Fruit fly (Drosophila melanogaster) whole organism, embryonic: Measurements from ENCODE around the gene CG10353.

Source experiments
- B-H1 ChIP-seq: fragments of 200-800 bp; sonication (Bioruptor generic); IDR thresholded peaks from 3 replicates; pipeline ENCODE4 v1.3.6; 2022; ENCODE audit warnings: missing biosample characterization, missing genetic modification characterization
- B-H2 ChIP-seq: fragments of 200-800 bp; sonication (Bioruptor generic); optimal IDR thresholded peaks from 2 replicates; lab custom pipeline; 2018; ENCODE audit warnings: missing biosample characterization, mild to moderate bottlenecking, missing genetic modification characterization
- CG11093 ChIP-seq: fragments of 200-800 bp; sonication (Bioruptor generic); IDR thresholded peaks from 3 replicates; pipeline ENCODE4 v1.3.6; 2022; ENCODE audit warnings: missing biosample characterization, missing genetic modification characterization
- CG12104 ChIP-seq: fragments of 200-800 bp; sonication (Bioruptor generic); optimal IDR thresholded peaks from 3 replicates; lab custom pipeline; 2016; ENCODE audit warnings: missing biosample characterization, missing genetic modification characterization
- CG13287 ChIP-seq: fragments of 200-800 bp; sonication (Bioruptor generic); IDR thresholded peaks from 2 replicates; pipeline ENCODE4 v1.3.6; 2022; ENCODE audit warnings: missing biosample characterization, missing genetic modification characterization; ENCODE audit not compliant: partially characterized antibody
- CG13424 ChIP-seq: fragments of 200-800 bp; sonication (Bioruptor generic); optimal IDR thresholded peaks from 2 replicates; lab custom pipeline; 2019; ENCODE audit warnings: missing biosample characterization, mild to moderate bottlenecking, missing genetic modification characterization, moderate library complexity
- CG13894 ChIP-seq: fragments of 200-800 bp; sonication (Bioruptor generic); optimal IDR thresholded peaks from 3 replicates; lab custom pipeline; 2018; ENCODE audit warnings: missing biosample characterization, mild to moderate bottlenecking, missing genetic modification characterization, moderate library complexity
- CG1529 ChIP-seq: fragments of 200-800 bp; sonication (Bioruptor generic); optimal IDR thresholded peaks from 3 replicates; lab custom pipeline; 2018; ENCODE audit warnings: missing biosample characterization, missing genetic modification characterization
- CG15514 ChIP-seq: fragments of 200-800 bp; sonication (Bioruptor generic); optimal IDR thresholded peaks from 3 replicates; lab custom pipeline; 2017; ENCODE audit warnings: missing biosample characterization, missing genetic modification characterization, mild to moderate bottlenecking, moderate library complexity, missing genetic modification reagents
- CG1647 ChIP-seq: fragments of 200-800 bp; sonication (Bioruptor generic); optimal IDR thresholded peaks from 3 replicates; lab custom pipeline; 2016; ENCODE audit warnings: missing biosample characterization, missing genetic modification characterization
- CG17359 ChIP-seq: fragments of 200-800 bp; sonication (Bioruptor generic); optimal IDR thresholded peaks from 3 replicates; lab custom pipeline; 2018; ENCODE audit warnings: missing biosample characterization, mild to moderate bottlenecking, missing genetic modification characterization, moderate library complexity
- CG17361 ChIP-seq: fragments of 200-800 bp; sonication (Bioruptor generic); IDR thresholded peaks from 3 replicates; pipeline ENCODE4 v1.3.6; 2022; ENCODE audit warnings: missing biosample characterization, missing genetic modification characterization
- CG30020 ChIP-seq: fragments of 200-800 bp; optimal IDR thresholded peaks from 2 replicates; lab custom pipeline; 2019; ENCODE audit warnings: missing biosample characterization, mild to moderate bottlenecking, missing genetic modification characterization, moderate library complexity
- CG43689 ChIP-seq: fragments of 200-800 bp; sonication (Bioruptor generic); IDR thresholded peaks from 2 replicates; pipeline ENCODE4 v1.3.6; 2022; ENCODE audit warnings: missing biosample characterization, missing genetic modification characterization
- CG6765 ChIP-seq: fragments of 200-800 bp; sonication (Bioruptor generic); optimal IDR thresholded peaks from 3 replicates; lab custom pipeline; 2017; ENCODE audit warnings: missing biosample characterization, mild to moderate bottlenecking, missing genetic modification characterization
- CG7987 ChIP-seq: fragments of 200-800 bp; sonication (Bioruptor generic); optimal IDR thresholded peaks from 2 replicates; lab custom pipeline; 2018; ENCODE audit warnings: missing biosample characterization, mild to moderate bottlenecking, missing genetic modification characterization, moderate library complexity
- CG8281 ChIP-seq: fragments of 200-800 bp; sonication (Bioruptor generic); optimal IDR thresholded peaks from 2 replicates; lab custom pipeline; 2018; ENCODE audit warnings: missing biosample characterization, mild to moderate bottlenecking, missing genetic modification characterization, moderate library complexity
- CG8924 ChIP-seq: fragments of 200-800 bp; optimal IDR thresholded peaks from 3 replicates; lab custom pipeline; 2019; ENCODE audit warnings: missing biosample characterization, mild to moderate bottlenecking, missing genetic modification characterization, moderate library complexity
- CG9609 ChIP-seq: fragments of 200-800 bp; sonication (Bioruptor generic); optimal IDR thresholded peaks from 3 replicates; lab custom pipeline; 2016; ENCODE audit warnings: missing biosample characterization, missing genetic modification characterization
- CTCF ChIP-seq: fragments of 200-800 bp; sonication (Bioruptor generic); optimal IDR thresholded peaks from 2 replicates; lab custom pipeline; 2017; ENCODE audit warnings: missing biosample characterization, mild to moderate bottlenecking, missing genetic modification characterization, moderate library complexity
- Dip2 ChIP-seq: fragments of 200-800 bp; sonication (Bioruptor generic); IDR thresholded peaks from 2 replicates; pipeline ENCODE4 v1.3.6; 2022; ENCODE audit warnings: missing biosample characterization, missing genetic modification characterization
- Dref ChIP-seq: fragments of 200-800 bp; sonication (Bioruptor generic); IDR thresholded peaks from 2 replicates; pipeline ENCODE4 v1.3.6; 2022; ENCODE audit warnings: missing biosample characterization, missing genetic modification characterization
- Eip74EF ChIP-seq, 2 experiments: fragments of 200-800 bp in 1 of 2; fragments of >200 bp in 1 of 2; sonication (Bioruptor generic) in 1 of 2; optimal IDR thresholded peaks; 2 replicates each; lab custom pipeline; 2017 to 2019; ENCODE audit warnings: missing biosample characterization in 2 of 2, missing genetic modification characterization in 2 of 2, mild to moderate bottlenecking in 1 of 2, moderate library complexity in 1 of 2
- HLH3B ChIP-seq: fragments of 200-800 bp; sonication (Bioruptor generic); IDR thresholded peaks from 2 replicates; pipeline ENCODE4 v1.3.6; 2022; ENCODE audit warnings: missing biosample characterization, missing genetic modification characterization
- Hand ChIP-seq: fragments of 200-800 bp; sonication (Bioruptor generic); optimal IDR thresholded peaks from 2 replicates; lab custom pipeline; 2017; ENCODE audit warnings: mild to moderate bottlenecking, missing biosample characterization, missing genetic modification reagents, missing genetic modification characterization
- Hmr ChIP-seq: fragments of 200-800 bp; sonication (Bioruptor generic); optimal IDR thresholded peaks from 3 replicates; lab custom pipeline; 2017; ENCODE audit warnings: mild to moderate bottlenecking, missing biosample characterization, missing genetic modification reagents, missing genetic modification characterization
- Mrtf ChIP-seq: fragments of 200-800 bp; sonication (Bioruptor generic); IDR thresholded peaks from 3 replicates; pipeline ENCODE4 v1.3.6; 2022; ENCODE audit warnings: missing biosample characterization, missing genetic modification characterization
- NFAT ChIP-seq: fragments of 200-800 bp; sonication (Bioruptor generic); IDR thresholded peaks from 2 replicates; pipeline ENCODE4 v1.3.6; 2022; ENCODE audit warnings: missing biosample characterization, missing genetic modification characterization
- NfI ChIP-seq: fragments of 200-800 bp; sonication (Bioruptor generic); optimal IDR thresholded peaks from 3 replicates; lab custom pipeline; 2018; ENCODE audit warnings: missing biosample characterization, mild to moderate bottlenecking, missing genetic modification characterization, moderate library complexity
- Ravus ChIP-seq: fragments of 200-800 bp; sonication (Bioruptor generic); IDR thresholded peaks from 2 replicates; pipeline ENCODE4 v1.3.6; 2022; ENCODE audit warnings: missing biosample characterization, missing genetic modification characterization
- Spps ChIP-seq: fragments of 200-800 bp; sonication (Bioruptor generic); optimal IDR thresholded peaks from 2 replicates; lab custom pipeline; 2018; ENCODE audit warnings: missing biosample characterization, mild to moderate bottlenecking, missing genetic modification characterization
- aop ChIP-seq: fragments of 200-800 bp; sonication (Bioruptor generic); IDR thresholded peaks from 2 replicates; pipeline ENCODE4 v1.3.6; 2022; ENCODE audit warnings: missing biosample characterization, missing genetic modification characterization
- ap ChIP-seq: fragments of 200-800 bp; sonication (Bioruptor generic); IDR thresholded peaks from 2 replicates; pipeline ENCODE4 v1.3.6; 2022; ENCODE audit warnings: missing biosample characterization, missing genetic modification characterization
- ato ChIP-seq: fragments of 200-800 bp; sonication (Bioruptor generic); IDR thresholded peaks from 2 replicates; pipeline ENCODE4 v1.3.6; 2022; ENCODE audit warnings: missing biosample characterization, missing genetic modification characterization; ENCODE audit not compliant: partially characterized antibody
- bbx ChIP-seq: fragments of 200-800 bp; sonication (Bioruptor generic); IDR thresholded peaks from 2 replicates; pipeline ENCODE4 v1.3.6; 2022; ENCODE audit warnings: missing biosample characterization, missing genetic modification characterization; ENCODE audit not compliant: partially characterized antibody
- bigmax ChIP-seq: fragments of 200-800 bp; sonication (Bioruptor generic); optimal IDR thresholded peaks from 2 replicates; lab custom pipeline; 2018; ENCODE audit warnings: missing biosample characterization, mild to moderate bottlenecking, missing genetic modification characterization
- chn ChIP-seq: fragments of 200-800 bp; sonication (Bioruptor generic); optimal IDR thresholded peaks from 2 replicates; lab custom pipeline; 2016; ENCODE audit warnings: missing biosample characterization, missing genetic modification characterization
- corto ChIP-seq: fragments of 200-800 bp; sonication (Bioruptor generic); optimal IDR thresholded peaks from 2 replicates; lab custom pipeline; 2016; ENCODE audit warnings: missing biosample characterization, mild to moderate bottlenecking, missing genetic modification characterization, moderate library complexity
- eyg ChIP-seq: fragments of 200-800 bp; sonication (Bioruptor generic); optimal IDR thresholded peaks from 3 replicates; lab custom pipeline; 2016; ENCODE audit warnings: missing biosample characterization, missing genetic modification characterization
- fd102C ChIP-seq: fragments of 200-800 bp; sonication (Bioruptor generic); optimal IDR thresholded peaks from 2 replicates; lab custom pipeline; 2018; ENCODE audit warnings: missing biosample characterization, mild to moderate bottlenecking, missing genetic modification characterization, moderate library complexity
- fu2 ChIP-seq: fragments of 200-800 bp; sonication (Bioruptor generic); optimal IDR thresholded peaks from 2 replicates; lab custom pipeline; 2016; ENCODE audit warnings: missing biosample characterization, missing genetic modification characterization
- gce ChIP-seq: fragments of 200-800 bp; sonication (Bioruptor generic); IDR thresholded peaks from 3 replicates; pipeline ENCODE4 v1.3.6; 2022; ENCODE audit warnings: missing biosample characterization, missing genetic modification characterization
- ham ChIP-seq: fragments of 200-800 bp; sonication (Bioruptor generic); IDR thresholded peaks from 2 replicates; pipeline ENCODE4 v1.3.6; 2022; ENCODE audit warnings: missing biosample characterization, missing genetic modification characterization
- hb ChIP-seq: fragments of 200-800 bp; sonication (Bioruptor generic); IDR thresholded peaks from 3 replicates; pipeline ENCODE4 v1.3.6; 2022; ENCODE audit warnings: missing biosample characterization, missing genetic modification characterization; ENCODE audit not compliant: partially characterized antibody
- maf-S ChIP-seq: fragments of 200-800 bp; sonication (Bioruptor generic); optimal IDR thresholded peaks from 2 replicates; lab custom pipeline; 2016; ENCODE audit warnings: missing biosample characterization, missing genetic modification characterization
- otp ChIP-seq: fragments of 200-800 bp; sonication (Bioruptor generic); IDR thresholded peaks from 3 replicates; pipeline ENCODE4, ENCODE4 v1.3.6; 2022; ENCODE audit warnings: missing biosample characterization, missing genetic modification characterization
- psq ChIP-seq: fragments of 200-800 bp; sonication (Bioruptor generic); optimal IDR thresholded peaks from 2 replicates; lab custom pipeline; 2017; ENCODE audit warnings: missing biosample characterization, missing genetic modification characterization
- sr ChIP-seq: fragments of 200-800 bp; sonication (Bioruptor generic); IDR thresholded peaks from 3 replicates; pipeline ENCODE4 v1.3.6; 2022; ENCODE audit warnings: missing biosample characterization, missing genetic modification characterization
- yki ChIP-seq: fragments of >200 bp; optimal IDR thresholded peaks from 3 replicates; lab custom pipeline; 2018

CG10353 gene

DNA sequence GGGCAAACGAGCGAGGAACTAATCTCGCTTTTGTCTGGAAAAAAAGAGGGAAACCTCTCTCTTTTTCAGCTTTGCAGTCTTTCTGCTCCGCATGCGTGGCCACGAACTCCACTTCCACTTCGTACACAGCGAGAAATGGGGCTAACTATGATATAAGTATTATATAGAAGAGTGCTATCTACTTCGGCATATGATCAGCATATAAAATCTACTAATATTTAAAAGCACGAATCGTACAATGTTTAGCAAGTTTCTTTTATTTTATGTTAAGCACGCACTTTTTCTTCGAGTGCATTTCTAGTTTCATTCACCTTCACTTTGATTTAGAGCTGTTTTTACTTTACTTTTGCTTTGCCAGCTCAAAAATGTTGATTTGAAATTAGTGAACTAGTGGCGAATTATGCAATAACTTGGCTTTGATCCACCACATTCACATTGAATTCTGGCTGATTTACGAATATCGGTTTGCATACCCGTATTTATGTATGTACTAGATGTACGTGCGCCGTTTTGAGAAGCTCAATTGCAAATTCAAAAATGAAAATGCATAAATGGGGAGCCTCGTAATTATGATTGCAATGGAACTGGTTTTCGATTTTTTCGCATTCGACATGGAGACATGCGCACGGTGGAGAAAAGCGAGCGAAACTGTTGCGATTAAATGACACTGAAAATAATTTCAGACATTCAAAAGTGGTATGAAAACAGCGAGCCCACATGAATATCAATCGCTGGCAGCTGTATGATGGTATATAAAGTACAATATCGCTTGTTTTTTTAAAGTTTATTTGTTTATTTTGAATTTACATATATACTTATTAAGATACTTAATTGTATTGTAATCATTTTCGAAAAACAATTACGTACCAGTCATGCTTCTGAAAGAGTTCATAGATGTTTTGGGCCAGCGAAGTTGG lies 29.2 kb downstream of the CG10353 start (continued):
- TF ChIP-seq Hand (GFP tag; lab: Kevin White, UChicago) (no peak), CG17361 (peak; percentile 85), Spps (tag; lab: Kevin White, UChicago) (peak; percentile 46), HLH3B (GFP tag; lab: Robert Waterston, UW) (peak; percentile 61; the same call in 1 of the 2 replicates), ato (GFP tag; lab: Robert Waterston, UW) (no peak), CG1647 (GFP tag; lab: Kevin White, UChicago) (peak; percentile 46), CG8924 (peak; percentile 74), B-H2 (no peak), CG15514 (GFP tag; lab: Kevin White, UChicago) (peak; percentile 32), ham (GFP tag; lab: Robert Waterston, UW) (no peak), CG43689 (GFP tag; lab: Robert Waterston, UW) (0 out of 2 replicates have a peak, but pooled peaks have one; percentile 17), Dref (GFP tag; lab: Robert Waterston, UW) (no peak), gce (peak; percentile 91; the same call in 2 of the 3 replicates), bbx (no peak), CG7987 (GFP tag; lab: Kevin White, UChicago) (no peak), maf-S (GFP tag; lab: Kevin White, UChicago) (peak; percentile 5), NFAT (GFP tag; lab: Robert Waterston, UW) (peak; percentile 56), Ravus (GFP tag; lab: Robert Waterston, UW) (peak; percentile 45), chn (peak; percentile 52), CG17359 (tag; lab: Kevin White, UChicago) (peak; percentile 82), hb (GFP tag; lab: Robert Waterston, UW) (no peak), NfI (peak; percentile 60), yki (no peak), fu2 (GFP tag; lab: Kevin White, UChicago) (no peak), CG8281 (tag; lab: Kevin White, UChicago) (peak; percentile 74), CG1529 (GFP tag; lab: Kevin White, UChicago) (peak; percentile 65), psq (GFP tag; lab: Kevin White, UChicago) (no peak), CG30020 (tag; lab: Kevin White, UChicago) (peak; percentile 49), eyg (GFP tag; lab: Kevin White, UChicago) (peak; percentile 55), Hmr (GFP tag; lab: Kevin White, UChicago) (peak; percentile 40), CG11093 (GFP tag; lab: Robert Waterston, UW) (peak; percentile 77), CG13424 (tag; lab: Kevin White, UChicago) (peak; percentile 77), otp (GFP tag; lab: Robert Waterston, UW) (peak; percentile 90), CG13894 (tag; lab: Kevin White, UChicago) (no peak), corto (GFP tag; lab: Kevin White, UChicago) (peak; percentile 41), B-H1 (GFP tag; lab: Robert Waterston, UW) (peak; percentile 82; the same call in 2 of the 3 replicates), aop (0 out of 2 replicates have a peak, but pooled peaks have one; percentile 44), sr (peak; percentile 68; the same call in 2 of the 3 replicates), Mrtf (GFP tag; lab: Robert Waterston, UW) (peak; percentile 79), fd102C (GFP tag; lab: Kevin White, UChicago) (no peak), Dip2 (GFP tag; lab: Robert Waterston, UW) (no peak), CG9609 (GFP tag; lab: Kevin White, UChicago) (peak; percentile 11), ap (GFP tag; lab: Robert Waterston, UW) (peak; percentile 61; the same call in 1 of the 2 replicates), CTCF (peak; percentile 55), CG6765 (GFP tag; lab: Kevin White, UChicago) (no peak), CG12104 (GFP tag; lab: Kevin White, UChicago) (peak; percentile 18), Eip74EF (GFP tag; optimal IDR thresholded peaks at IDR 0.05; lab: Kevin White, UChicago) (peak in 1 of 2 experiments; percentile 91), CG13287 (GFP tag; lab: Robert Waterston, UW) (no peak), bigmax (no peak)
